Worm (Caenorhabditis elegans): ENCODE data around the gene ZK418.7.

DNA sequence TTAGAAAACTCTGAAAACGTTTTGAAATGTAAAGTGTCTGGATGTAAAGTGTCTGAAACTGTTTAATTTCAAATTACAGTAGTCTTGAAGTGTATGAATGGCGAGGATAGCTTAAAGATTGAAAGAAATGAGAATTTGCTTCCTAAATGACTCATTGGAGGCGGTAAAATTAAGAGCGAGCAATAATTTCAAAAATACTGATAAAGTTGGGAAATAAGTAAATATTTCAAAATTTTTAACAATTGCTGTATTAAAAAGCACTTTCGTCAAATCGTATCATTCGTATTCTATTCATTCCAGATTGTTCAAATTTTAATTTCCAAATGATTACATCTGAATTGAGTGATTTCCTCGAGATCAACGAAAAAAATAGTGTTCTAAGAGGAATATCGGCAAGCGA is 43.8 kb upstream of the ZK418.7 start, which contains the start of gene B0280.2:
- TF ChIP-seq efl-1 (optimal IDR thresholded peaks at IDR 0.05), result no peak
- no peak for TF ChIP-seq efl-1 (GFP tag; optimal IDR thresholded peaks at IDR 0.05 in 1 of 2)
- TF ChIP-seq nhr-90 (tag; optimal IDR thresholded peaks at IDR 0.05; ENCODE audit: poor library complexity), result no peak
- TF ChIP-seq egl-27 (tag; optimal IDR thresholded peaks at IDR 0.05), result no peak
- no peak for TF ChIP-seq unc-62 (GFP tag; optimal IDR thresholded peaks at IDR 0.05)
- no peak for TF ChIP-seq mab-9 (GFP tag; IDR thresholded peaks at IDR 0.05)
- TF ChIP-seq ceh-88 (GFP tag; IDR thresholded peaks at IDR 0.05), result no peak
- TF ChIP-seq grh-1 (GFP tag; IDR thresholded peaks at IDR 0.05), result no peak
- TF ChIP-seq nhr-19 (GFP tag; conservative IDR thresholded peaks at IDR 0.05), result no peak
- no peak for TF ChIP-seq nhr-12 (tag; optimal IDR thresholded peaks at IDR 0.05)
- TF ChIP-seq nhr-237 (tag; optimal IDR thresholded peaks at IDR 0.05), result no peak
- no peak for TF ChIP-seq ceh-8 (GFP tag; optimal IDR thresholded peaks at IDR 0.05)
